Worm (Caenorhabditis elegans) whole organism, L2 larva: ENCODE results near the gene urm-1.
A peak's percentile ranks its signal among the peaks of the same experiment; 100 is the strongest.

Experiments
- C34F6.9 ChIP-seq: fragments of 150-350 bp; optimal IDR thresholded peaks from 2 replicates; lab custom pipeline; 2014; ENCODE audit warnings: missing biosample characterization, missing genetic modification characterization
- F13H6.1 ChIP-seq: sonication (generic microtip); optimal IDR thresholded peaks from 2 replicates; lab custom pipeline; 2016; ENCODE audit warnings: missing genetic modification characterization, missing compliant biosample characterization
- Y55F3AM.14 ChIP-seq: fragments of 200-800 bp; sonication (Bioruptor generic); optimal IDR thresholded peaks from 2 replicates; lab custom pipeline; 2018; ENCODE audit warnings: mild to moderate bottlenecking, missing genetic modification characterization, missing compliant biosample characterization
- ZK546.5 ChIP-seq: sonication (generic microtip); optimal IDR thresholded peaks from 2 replicates; lab custom pipeline; 2017; ENCODE audit warnings: missing biosample characterization, missing genetic modification characterization
- ama-1 ChIP-seq: fragments of 150-350 bp; optimal IDR thresholded peaks from 2 replicates; lab custom pipeline; 2018; ENCODE audit warnings: inconsistent platforms
- blmp-1 ChIP-seq: sonication (generic microtip); optimal IDR thresholded peaks from 2 replicates; lab custom pipeline; 2017; ENCODE audit warnings: missing genetic modification characterization, mild to moderate bottlenecking, missing compliant biosample characterization, antibody characterized with exemption, moderate library complexity; ENCODE audit not compliant: insufficient read depth
- ceh-82 ChIP-seq: fragments of 150-350 bp; optimal IDR thresholded peaks from 2 replicates; lab custom pipeline; 2014; ENCODE audit warnings: missing biosample characterization, missing genetic modification characterization
- crh-2 ChIP-seq: sonication (generic microtip); optimal IDR thresholded peaks from 2 replicates; lab custom pipeline; 2017; ENCODE audit warnings: missing biosample characterization, missing genetic modification characterization
- dmd-4 ChIP-seq: sonication (generic microtip); optimal IDR thresholded peaks from 2 replicates; lab custom pipeline; 2017; ENCODE audit warnings: missing biosample characterization, missing genetic modification characterization
- elt-1 ChIP-seq: fragments of 150-350 bp; optimal IDR thresholded peaks from 2 replicates; lab custom pipeline; 2014; ENCODE audit warnings: missing biosample characterization, missing genetic modification characterization
- elt-3 ChIP-seq: sonication (generic microtip); optimal IDR thresholded peaks from 2 replicates; lab custom pipeline; 2017; ENCODE audit warnings: missing biosample characterization, missing genetic modification characterization
- fos-1 ChIP-seq: fragments of 150-350 bp; optimal IDR thresholded peaks from 2 replicates; lab custom pipeline; 2014; ENCODE audit warnings: missing biosample characterization, missing genetic modification characterization
- gmeb-1 ChIP-seq: fragments of 150-350 bp; optimal IDR thresholded peaks from 2 replicates; lab custom pipeline; 2014; ENCODE audit warnings: missing biosample characterization, missing genetic modification characterization
- lin-11 ChIP-seq: fragments of 150-350 bp; sonication (generic microtip); optimal IDR thresholded peaks from 2 replicates; lab custom pipeline; 2014; ENCODE audit warnings: missing biosample characterization, missing genetic modification characterization, inconsistent platforms, mixed read lengths
- lin-13 ChIP-seq: fragments of 150-350 bp; optimal IDR thresholded peaks from 2 replicates; lab custom pipeline; 2014; ENCODE audit warnings: missing biosample characterization, missing genetic modification reagents, missing genetic modification characterization
- lin-39 ChIP-seq: fragments of 150-350 bp; optimal IDR thresholded peaks from 2 replicates; lab custom pipeline; 2014; ENCODE audit warnings: missing biosample characterization, missing genetic modification reagents, missing genetic modification characterization
- mab-5 ChIP-seq: fragments of 150-350 bp; optimal IDR thresholded peaks from 2 replicates; lab custom pipeline; 2014; ENCODE audit warnings: missing biosample characterization, missing genetic modification characterization
- mbf-1 ChIP-seq: sonication (generic microtip); optimal IDR thresholded peaks from 2 replicates; lab custom pipeline; 2017; ENCODE audit warnings: missing biosample characterization, missing genetic modification characterization
- mdl-1 ChIP-seq, 2 experiments: fragments of 150-350 bp in 1 of 2; sonication (generic microtip) in 1 of 2; optimal IDR thresholded peaks; 2 replicates each; lab custom pipeline; 2017; ENCODE audit warnings: missing biosample characterization in 2 of 2, missing genetic modification characterization in 2 of 2
- nhr-10 ChIP-seq: sonication (generic microtip); optimal IDR thresholded peaks from 2 replicates; lab custom pipeline; 2017; ENCODE audit warnings: missing biosample characterization, missing genetic modification characterization
- nhr-11 ChIP-seq: fragments of 150-350 bp; optimal IDR thresholded peaks from 2 replicates; lab custom pipeline; 2014; ENCODE audit warnings: missing biosample characterization, missing genetic modification characterization
- nhr-12 ChIP-seq: fragments of 150-350 bp; optimal IDR thresholded peaks from 2 replicates; lab custom pipeline; 2014; ENCODE audit warnings: missing biosample characterization, missing genetic modification characterization
- nhr-129 ChIP-seq: fragments of 150-350 bp; optimal IDR thresholded peaks from 2 replicates; lab custom pipeline; 2014; ENCODE audit warnings: missing biosample characterization, missing genetic modification characterization
- nhr-21 ChIP-seq: fragments of 150-350 bp; optimal IDR thresholded peaks from 2 replicates; lab custom pipeline; 2014; ENCODE audit warnings: missing biosample characterization, missing genetic modification characterization
- nhr-23 ChIP-seq: fragments of 150-350 bp; optimal IDR thresholded peaks from 2 replicates; lab custom pipeline; 2014; ENCODE audit warnings: missing biosample characterization, missing genetic modification reagents, missing genetic modification characterization
- nhr-237 ChIP-seq: fragments of 150-350 bp; optimal IDR thresholded peaks from 2 replicates; lab custom pipeline; 2014; ENCODE audit warnings: missing biosample characterization, missing genetic modification characterization
- nhr-6 ChIP-seq: fragments of 150-350 bp; optimal IDR thresholded peaks from 2 replicates; lab custom pipeline; 2014; ENCODE audit warnings: missing biosample characterization, missing genetic modification characterization
- nhr-77 ChIP-seq: fragments of 150-350 bp; optimal IDR thresholded peaks from 2 replicates; lab custom pipeline; 2014; ENCODE audit warnings: missing biosample characterization, missing genetic modification characterization
- peb-1 ChIP-seq: fragments of 150-350 bp; optimal IDR thresholded peaks from 2 replicates; lab custom pipeline; 2014; ENCODE audit warnings: missing biosample characterization, missing genetic modification characterization
- sem-4 ChIP-seq: fragments of 150-350 bp; optimal IDR thresholded peaks from 2 replicates; lab custom pipeline; 2014; ENCODE audit warnings: missing biosample characterization, missing genetic modification reagents, missing genetic modification characterization
- skn-1 ChIP-seq: sonication (generic microtip); optimal IDR thresholded peaks from 2 replicates; lab custom pipeline; 2017; ENCODE audit warnings: missing biosample characterization, missing genetic modification characterization
- sma-3 ChIP-seq: sonication (generic microtip); optimal IDR thresholded peaks from 2 replicates; lab custom pipeline; 2016; ENCODE audit warnings: missing genetic modification reagents, missing genetic modification characterization, missing compliant biosample characterization
- sma-9 ChIP-seq, 2 experiments: fragments of 150-350 bp in 1 of 2; sonication (generic microtip) in 1 of 2; optimal IDR thresholded peaks; 2 replicates each; lab custom pipeline; 2014 to 2016; ENCODE audit warnings: missing genetic modification characterization in 2 of 2, mild to moderate bottlenecking in 1 of 2, missing biosample characterization in 1 of 2, missing compliant biosample characterization in 1 of 2, missing genetic modification reagents in 1 of 2, moderate library complexity in 1 of 2
- snpc-4 ChIP-seq: fragments of 150-350 bp; optimal IDR thresholded peaks from 2 replicates; lab custom pipeline; 2014; ENCODE audit warnings: missing biosample characterization, missing genetic modification characterization
- unc-39 ChIP-seq: fragments of 150-350 bp; optimal IDR thresholded peaks from 2 replicates; lab custom pipeline; 2014; ENCODE audit warnings: missing biosample characterization, missing genetic modification characterization
- unc-55 ChIP-seq: fragments of 150-350 bp; sonication (generic microtip); optimal IDR thresholded peaks from 3 replicates; lab custom pipeline; 2014; ENCODE audit warnings: missing biosample characterization, missing genetic modification reagents, missing genetic modification characterization
- unc-62 ChIP-seq: fragments of 150-350 bp; optimal IDR thresholded peaks from 2 replicates; lab custom pipeline; 2014; ENCODE audit warnings: missing biosample characterization, missing genetic modification reagents, missing genetic modification characterization
- zag-1 ChIP-seq: fragments of 150-350 bp; optimal IDR thresholded peaks from 2 replicates; lab custom pipeline; 2014; ENCODE audit warnings: missing biosample characterization, missing genetic modification characterization
- ztf-1 ChIP-seq: fragments of 200-800 bp; sonication (Bioruptor generic); conservative IDR thresholded peaks from 2 replicates; pipeline ENCODE4 v1.3.6; 2022; ENCODE audit warnings: missing genetic modification characterization, missing compliant biosample characterization
- ztf-4 ChIP-seq: fragments of 150-350 bp; optimal IDR thresholded peaks from 2 replicates; lab custom pipeline; 2014; ENCODE audit warnings: missing biosample characterization, missing genetic modification characterization

Gene urm-1

DNA sequence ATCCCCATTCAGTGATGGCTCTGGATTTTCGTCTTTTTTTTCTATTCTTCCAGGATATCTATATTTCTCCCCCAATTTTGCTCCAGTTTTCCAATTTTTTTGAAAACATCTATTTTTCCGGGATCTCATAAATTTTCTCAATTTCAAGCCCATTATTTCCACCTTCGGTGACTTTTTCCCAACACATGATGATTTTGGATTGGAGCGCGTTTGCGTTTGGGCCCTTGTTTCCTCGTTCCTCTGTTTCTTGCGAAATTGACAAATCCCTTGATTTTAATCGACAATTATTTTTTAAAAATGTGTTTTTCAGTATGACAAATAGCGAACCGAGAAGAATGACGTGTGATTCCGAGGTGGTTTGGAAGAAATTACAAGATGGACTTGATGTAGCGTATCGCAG is 34.4 kb upstream of the urm-1 start, which contains the start of gene cul-1:
Gene cul-1 (plus strand): TSS at position 311 of the 400 bp plus-strand sequence.
- TF ChIP-seq lin-11 (tag; lab: Kevin White, UChicago), result no peak
- no peak for TF ChIP-seq nhr-12 (tag; lab: Kevin White, UChicago)
- TF ChIP-seq ZK546.5 (tag; lab: Kevin White, UChicago), result no peak
- TF ChIP-seq nhr-11, result no peak
- no peak for TF ChIP-seq nhr-21 (tag; lab: Kevin White, UChicago)
- no peak for TF ChIP-seq nhr-77
- TF ChIP-seq sem-4 (tag; lab: Kevin White, UChicago), result no peak
- no peak for TF ChIP-seq nhr-6
- TF ChIP-seq lin-13 (GFP tag; lab: Kevin White, UChicago), result no peak
- peak; percentile 53 for TF ChIP-seq C34F6.9 (tag; lab: Kevin White, UChicago)
- no peak for TF ChIP-seq zag-1 (tag; lab: Kevin White, UChicago)
- peak; percentile 47 for TF ChIP-seq nhr-129
- no peak for TF ChIP-seq nhr-237 (tag; lab: Kevin White, UChicago)
- no peak for TF ChIP-seq crh-2 (tag; lab: Kevin White, UChicago)
- TF ChIP-seq mdl-1 (tag; optimal IDR thresholded peaks at IDR 0.05; lab: Kevin White, UChicago), result no peak
- peak; percentile 74 for TF ChIP-seq skn-1 (tag; lab: Kevin White, UChicago)
- no peak for TF ChIP-seq peb-1
- TF ChIP-seq unc-62 (GFP tag; lab: Kevin White, UChicago), result no peak
- TF ChIP-seq dmd-4 (tag; lab: Kevin White, UChicago), result no peak
- TF ChIP-seq Y55F3AM.14 (GFP tag; lab: Kevin White, UChicago), result no peak
- no peak for TF ChIP-seq F13H6.1 (tag; lab: Kevin White, UChicago)
- TF ChIP-seq elt-1, result no peak
- peak; percentile 40 for TF ChIP-seq unc-55 (GFP tag; lab: Kevin White, UChicago)
- no peak for TF ChIP-seq ztf-4
- no peak for TF ChIP-seq sma-3 (GFP tag; lab: Kevin White, UChicago)
- TF ChIP-seq blmp-1, result no peak
- no peak for TF ChIP-seq elt-3 (tag; lab: Kevin White, UChicago)
- no peak for TF ChIP-seq snpc-4 (tag; lab: Kevin White, UChicago)
- no peak for TF ChIP-seq nhr-23 (tag; lab: Kevin White, UChicago)
- TF ChIP-seq, all 48 proteins: peak for 4

DNA sequence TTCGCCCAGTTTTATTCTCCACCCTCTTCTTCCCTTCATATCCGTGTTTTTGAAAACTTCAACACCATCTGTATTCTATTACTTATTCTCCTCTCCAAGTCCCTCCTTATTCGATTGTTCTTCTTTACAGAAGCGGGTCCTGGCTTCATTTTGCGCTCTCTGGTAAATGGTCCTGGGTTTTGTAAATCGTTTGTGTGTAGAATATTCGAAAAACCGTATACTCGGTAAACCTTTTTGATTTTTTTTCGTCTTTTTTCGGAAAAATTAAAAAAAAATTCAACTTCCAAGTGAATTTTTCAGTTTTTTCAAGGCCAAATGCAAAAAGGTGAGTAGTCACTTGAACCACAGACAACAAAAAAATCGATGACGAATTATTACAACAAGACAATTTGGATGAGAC is 30.3 kb upstream of the urm-1 start, which contains the start of gene D2045.9:
Gene D2045.9 (plus strand): TSS at position 301 of the 400 bp plus-strand sequence.
- TF ChIP-seq lin-39, result no peak
- no peak for TF ChIP-seq fos-1 (tag; lab: Kevin White, UChicago)
- no peak for TF ChIP-seq unc-39 (tag; lab: Kevin White, UChicago)
- TF ChIP-seq gmeb-1 (tag; lab: Kevin White, UChicago), result no peak

DNA sequence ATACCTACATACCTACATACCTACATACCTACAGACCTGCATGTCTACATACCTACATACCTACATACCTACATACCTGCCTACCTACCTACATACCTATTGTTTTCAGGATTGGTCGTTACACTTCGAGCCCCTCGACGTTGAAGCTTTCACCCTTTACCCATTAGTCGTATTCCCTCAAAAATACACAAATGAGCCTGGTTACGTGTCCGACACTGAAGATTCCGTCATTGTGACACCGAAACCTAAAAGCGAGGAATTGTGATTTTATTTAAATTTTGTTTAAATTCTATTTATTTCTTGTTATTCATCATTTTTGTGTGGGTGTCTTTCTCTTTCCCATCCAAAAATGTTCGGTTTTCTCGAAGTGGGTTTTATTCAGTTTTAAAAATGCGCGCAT is 26.1 kb upstream of the urm-1 start, which contains the start of gene D2045.7:
Gene D2045.7 (plus strand): TSS at position 301 of the 400 bp plus-strand sequence.
- TF ChIP-seq nhr-77, result no peak
- no peak for TF ChIP-seq mbf-1 (tag; lab: Kevin White, UChicago)
- TF ChIP-seq dmd-4 (tag; lab: Kevin White, UChicago), result no peak
- no peak for TF ChIP-seq nhr-10 (tag; lab: Kevin White, UChicago)
- TF ChIP-seq mab-5, result no peak
- TF ChIP-seq C34F6.9 (tag; lab: Kevin White, UChicago), result no peak
- no peak for TF ChIP-seq sma-3 (GFP tag; lab: Kevin White, UChicago)
- TF ChIP-seq ama-1 (lab: Kevin White, UChicago), result no peak
- no peak for TF ChIP-seq skn-1 (tag; lab: Kevin White, UChicago)
- no peak for TF ChIP-seq sma-9 (GFP tag; optimal IDR thresholded peaks at IDR 0.05; lab: Kevin White, UChicago)
- TF ChIP-seq sma-9 (tag; optimal IDR thresholded peaks at IDR 0.05; lab: Kevin White, UChicago), result no peak
- no peak for TF ChIP-seq ceh-82
- no peak for TF ChIP-seq peb-1
- TF ChIP-seq gmeb-1 (tag; lab: Kevin White, UChicago), result no peak
- TF ChIP-seq, all 48 proteins: peak for 0

DNA sequence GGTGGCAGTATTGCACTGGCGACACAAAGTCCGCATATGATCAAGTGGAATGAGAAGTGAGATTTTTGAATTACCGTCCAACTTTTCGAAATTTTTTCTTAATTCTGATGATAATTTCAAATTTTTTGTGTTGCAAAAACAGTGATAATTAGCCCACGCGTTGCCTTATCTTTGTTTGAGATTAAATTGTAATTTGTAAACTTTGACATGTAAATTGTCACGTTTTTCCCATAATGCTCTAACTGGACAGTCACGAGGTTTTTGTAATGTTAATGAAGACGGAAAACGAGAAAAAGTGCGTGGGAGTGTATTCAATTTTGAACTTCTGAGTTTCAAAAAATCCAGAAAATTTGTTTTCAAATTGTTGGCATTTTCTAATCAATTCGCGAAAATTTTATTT is 23.8 kb upstream of the urm-1 start:
- TF ChIP-seq ztf-1 (no peak), skn-1 (tag; lab: Kevin White, UChicago) (peak; percentile 63)
